Worm (Caenorhabditis elegans): ENCODE measurements around the gene nspb-8.
A peak's percentile ranks its signal among the peaks of the same experiment; 100 is the strongest.

The nspb-8 gene

ce11 chrII:14591699-14592098 lies 11.2 kb upstream of the nspb-8 start, which contains the start of gene C01G12.7:
TSS of gene C01G12.7 (minus strand) at chrII:14591893.
- peak; percentile 1 for TF ChIP-seq sox-4 (tag; optimal IDR thresholded peaks at IDR 0.05)
- no peak for TF ChIP-seq unc-62 (GFP tag; optimal IDR thresholded peaks at IDR 0.05)
- no peak for TF ChIP-seq mdl-1 (tag; optimal IDR thresholded peaks at IDR 0.05)
- TF ChIP-seq nhr-20 (tag; optimal IDR thresholded peaks at IDR 0.05) = peak; percentile 12
- no peak for TF ChIP-seq aly-2 (tag; optimal IDR thresholded peaks at IDR 0.05)
- no peak for TF ChIP-seq ztf-11 (tag; optimal IDR thresholded peaks at IDR 0.05)
- TF ChIP-seq nhr-28 (tag; optimal IDR thresholded peaks at IDR 0.05) = no peak
- TF ChIP-seq nhr-71 (tag; optimal IDR thresholded peaks at IDR 0.05) = peak; percentile 61
- TF ChIP-seq lin-15B (tag; optimal IDR thresholded peaks at IDR 0.05) = no peak
- TF ChIP-seq unc-30 (tag; optimal IDR thresholded peaks at IDR 0.05) = no peak
- no peak for TF ChIP-seq pag-3 (tag; optimal IDR thresholded peaks at IDR 0.05; ENCODE audit: borderline replicate concordance, insufficient read depth)
- peak; percentile 79 for TF ChIP-seq fkh-8 (tag; optimal IDR thresholded peaks at IDR 0.05)
- peak; percentile 45 for TF ChIP-seq nhr-47 (tag; optimal IDR thresholded peaks at IDR 0.05)
- TF ChIP-seq swsn-7 (tag; optimal IDR thresholded peaks at IDR 0.05) = peak; percentile 18

- TF ChIP-seq C16A3.4 (tag; optimal IDR thresholded peaks at IDR 0.05) (no peak), nhr-19 (GFP tag; conservative IDR thresholded peaks at IDR 0.05) (no peak)
Measured at ce11 chrII:14588162-14588561, 7.7 kb upstream of the nspb-8 start, which contains the start of gene nspb-10. TSS of gene nspb-10 (minus strand) at chrII:14588262.

- TF ChIP-seq rnt-1 (tag; optimal IDR thresholded peaks at IDR 0.05) (no peak), snu-23 (GFP tag; optimal IDR thresholded peaks at IDR 0.05) (no peak)
Measured at ce11 chrII:14587407-14587806, 7.0 kb upstream of the nspb-8 start, which contains the start of gene C01G12.5. TSS of gene C01G12.5 (minus strand) at chrII:14587507.

ce11 chrII:14582206-14582605 lies 1.8 kb upstream of the nspb-8 start, which contains the start of gene C01G12.3:
TSS of gene C01G12.3 (minus strand) at chrII:14582306.
- no peak for TF ChIP-seq dsc-1 (tag; optimal IDR thresholded peaks at IDR 0.05)
- TF ChIP-seq pax-3 (tag; optimal IDR thresholded peaks at IDR 0.05) = no peak
- TF ChIP-seq jun-1 (tag; optimal IDR thresholded peaks at IDR 0.05) = no peak
- TF ChIP-seq mab-9 (GFP tag; IDR thresholded peaks at IDR 0.05) = no peak
- no peak for TF ChIP-seq nhr-20 (tag; optimal IDR thresholded peaks at IDR 0.05)
- TF ChIP-seq C34B4.2 (tag; optimal IDR thresholded peaks at IDR 0.05) = no peak
- TF ChIP-seq ztf-4 (tag; optimal IDR thresholded peaks at IDR 0.05) = no peak
- no peak for TF ChIP-seq vab-15 (tag; optimal IDR thresholded peaks at IDR 0.05)
- TF ChIP-seq skn-1 (tag; optimal IDR thresholded peaks at IDR 0.05) = no peak
- no peak for TF ChIP-seq mep-1 (tag; optimal IDR thresholded peaks at IDR 0.05)
- no peak for TF ChIP-seq mef-2 (tag; optimal IDR thresholded peaks at IDR 0.05)
- TF ChIP-seq swsn-7 (tag; optimal IDR thresholded peaks at IDR 0.05) = no peak
- no peak for TF ChIP-seq lsy-2 (tag; optimal IDR thresholded peaks at IDR 0.05)
- TF ChIP-seq nhr-84 (tag; optimal IDR thresholded peaks at IDR 0.05) = no peak
- TF ChIP-seq aha-1 (tag; optimal IDR thresholded peaks at IDR 0.05) = no peak
- TF ChIP-seq ceh-90 (tag; optimal IDR thresholded peaks at IDR 0.05) = no peak

- TF ChIP-seq C34B4.2 (tag; optimal IDR thresholded peaks at IDR 0.05) = no peak
- TF ChIP-seq efl-1 (optimal IDR thresholded peaks at IDR 0.05) = no peak
- peak in 1 of 2 experiments; percentile 51 for TF ChIP-seq efl-1 (GFP tag; optimal IDR thresholded peaks at IDR 0.05 in 1 of 2)
Measured at ce11 chrII:14578716-14579115, 1.7 kb downstream of the nspb-8 start, which contains the start of gene C01G12.9. TSS of gene C01G12.9 (plus strand) at chrII:14579016.

ce11 chrII:14578013-14578412 lies 2.4 kb downstream of the nspb-8 start, which contains the start of gene nspb-7:
TSS of gene nspb-7 (plus strand) at chrII:14578313.
- TF ChIP-seq pax-3 (tag; optimal IDR thresholded peaks at IDR 0.05) = no peak
- TF ChIP-seq pqm-1 (tag; optimal IDR thresholded peaks at IDR 0.05) = no peak
- no peak for TF ChIP-seq ces-1 (GFP tag; optimal IDR thresholded peaks at IDR 0.05)
- TF ChIP-seq nhr-11 (tag; optimal IDR thresholded peaks at IDR 0.05) = no peak
- TF ChIP-seq fkh-10 (GFP tag; optimal IDR thresholded peaks at IDR 0.05) = no peak
- TF ChIP-seq isw-1 (GFP tag; IDR thresholded peaks at IDR 0.05) = no peak
- TF ChIP-seq mef-2 (tag; optimal IDR thresholded peaks at IDR 0.05) = no peak
- TF ChIP-seq Y116A8C.19 (tag; optimal IDR thresholded peaks at IDR 0.05; ENCODE audit: borderline replicate concordance) = no peak
- TF ChIP-seq tbx-2 (tag; optimal IDR thresholded peaks at IDR 0.05) = no peak
- no peak for TF ChIP-seq dsc-1 (tag; optimal IDR thresholded peaks at IDR 0.05)
- no peak for TF ChIP-seq egl-27 (tag; optimal IDR thresholded peaks at IDR 0.05)
- TF ChIP-seq lin-15B (tag; optimal IDR thresholded peaks at IDR 0.05) = no peak
- no peak for TF ChIP-seq lin-35 (GFP tag; optimal IDR thresholded peaks at IDR 0.05)
- TF ChIP-seq zip-4 (GFP tag; optimal IDR thresholded peaks at IDR 0.05) = no peak
- TF ChIP-seq snu-23 (GFP tag; optimal IDR thresholded peaks at IDR 0.05) = no peak
- no peak for TF ChIP-seq vab-15 (tag; optimal IDR thresholded peaks at IDR 0.05)
- TF ChIP-seq nhr-20 (tag; optimal IDR thresholded peaks at IDR 0.05) = no peak
- no peak for TF ChIP-seq nhr-19 (GFP tag; conservative IDR thresholded peaks at IDR 0.05)
- TF ChIP-seq sox-4 (tag; optimal IDR thresholded peaks at IDR 0.05) = no peak
- no peak for TF ChIP-seq C34B4.2 (tag; optimal IDR thresholded peaks at IDR 0.05)
